Worm (Caenorhabditis elegans): Measurements from ENCODE around the gene D2023.4.

DNA sequence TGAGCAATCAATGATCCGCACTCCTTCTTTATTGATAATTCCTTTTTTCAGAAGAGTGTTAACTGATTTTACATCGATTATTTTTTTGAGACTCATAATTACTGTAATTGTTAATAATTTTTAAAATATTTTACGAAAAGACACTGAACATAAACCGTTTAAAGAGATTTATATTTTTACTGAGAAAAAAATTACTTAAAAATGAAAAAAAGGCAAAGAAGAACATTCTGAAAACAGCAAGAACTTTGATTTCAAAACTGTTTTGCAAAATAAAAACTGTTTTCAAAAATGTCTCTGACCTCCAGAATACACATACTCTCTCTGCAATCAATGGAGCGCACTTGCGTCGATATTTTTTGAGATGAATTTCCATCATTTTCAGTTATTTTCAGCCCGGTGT lies 1.4 kb upstream of the D2023.4 start, which contains the start of the genes mpst-1 and D2023.6:
- TF ChIP-seq let-607 (tag; optimal IDR thresholded peaks at IDR 0.05) (no peak), chd-7 (tag; optimal IDR thresholded peaks at IDR 0.05) (no peak), bed-1 (GFP tag; IDR thresholded peaks at IDR 0.05) (no peak), athp-1 (tag; optimal IDR thresholded peaks at IDR 0.05) (no peak), nhr-179 (tag; optimal IDR thresholded peaks at IDR 0.05) (no peak), Y53G8AR.9 (GFP tag; conservative IDR thresholded peaks at IDR 0.05) (no peak), ztf-26 (tag; optimal IDR thresholded peaks at IDR 0.05) (no peak), attf-6 (GFP tag; IDR thresholded peaks at IDR 0.05) (no peak), efl-1 (GFP tag; optimal IDR thresholded peaks at IDR 0.05) (no peak), B0261.1 (tag; optimal IDR thresholded peaks at IDR 0.05) (no peak), F49E8.2 (tag; optimal IDR thresholded peaks at IDR 0.05; ENCODE audit: insufficient read depth) (no peak)

Data from whole organism, young adult.